Worm (Caenorhabditis elegans): ENCODE results near the gene ufc-1.

- TF ChIP-seq cog-1 (tag; optimal IDR thresholded peaks at IDR 0.05) (no peak), klf-2 (GFP tag; conservative IDR thresholded peaks at IDR 0.05) (no peak)
These were observed 6.6 kb upstream of the ufc-1 start, which contains the start of gene C40H1.7 for ce11 chrIII:9324724-9325123.

Data from whole organism, midembryonic.